Worm (Caenorhabditis elegans) whole organism, mixed stage, embryonic: ENCODE results near the gene str-68.

ENCODE experiments used
- elt-1 ChIP-seq: sonication (generic microtip); optimal IDR thresholded peaks from 2 replicates; lab custom pipeline; 2017; ENCODE audit warnings: missing genetic modification characterization, mild to moderate bottlenecking, missing compliant biosample characterization, antibody characterized with exemption, moderate library complexity, borderline replicate concordance; ENCODE audit not compliant: insufficient read depth
- lin-13 ChIP-seq: fragments of 150-350 bp; optimal IDR thresholded peaks from 2 replicates; lab custom pipeline; 2014; ENCODE audit warnings: missing biosample characterization, missing genetic modification characterization
- lin-32 ChIP-seq: fragments of 200-800 bp; sonication (Bioruptor generic); optimal IDR thresholded peaks from 2 replicates; lab custom pipeline; 2018; ENCODE audit warnings: mild to moderate bottlenecking, missing genetic modification characterization, missing compliant biosample characterization
- mls-2 ChIP-seq: sonication (generic microtip); optimal IDR thresholded peaks from 2 replicates; lab custom pipeline; 2016; ENCODE audit warnings: mild to moderate bottlenecking, missing genetic modification characterization, moderate library complexity, missing compliant biosample characterization
- nhr-237 ChIP-seq: fragments of 150-350 bp; optimal IDR thresholded peaks from 2 replicates; lab custom pipeline; 2014; ENCODE audit warnings: missing biosample characterization, missing genetic modification characterization
- nhr-28 ChIP-seq: fragments of 150-350 bp; optimal IDR thresholded peaks from 2 replicates; lab custom pipeline; 2014; ENCODE audit warnings: missing biosample characterization, missing genetic modification characterization
- nhr-76 ChIP-seq: sonication (generic microtip); optimal IDR thresholded peaks from 2 replicates; lab custom pipeline; 2017; ENCODE audit warnings: missing biosample characterization, missing genetic modification characterization
- pha-4 ChIP-seq: fragments of 150-350 bp; optimal IDR thresholded peaks from 2 replicates; lab custom pipeline; 2018; ENCODE audit warnings: missing biosample characterization, missing genetic modification reagents, missing genetic modification characterization
- tbx-8 ChIP-seq: fragments of 200-800 bp; sonication (Bioruptor generic); optimal IDR thresholded peaks from 2 replicates; lab custom pipeline; 2018; ENCODE audit warnings: mild to moderate bottlenecking, missing genetic modification characterization, moderate library complexity, missing compliant biosample characterization
- unc-39 ChIP-seq: fragments of 150-350 bp; optimal IDR thresholded peaks from 2 replicates; lab custom pipeline; 2014; ENCODE audit warnings: missing biosample characterization, missing genetic modification characterization

DNA sequence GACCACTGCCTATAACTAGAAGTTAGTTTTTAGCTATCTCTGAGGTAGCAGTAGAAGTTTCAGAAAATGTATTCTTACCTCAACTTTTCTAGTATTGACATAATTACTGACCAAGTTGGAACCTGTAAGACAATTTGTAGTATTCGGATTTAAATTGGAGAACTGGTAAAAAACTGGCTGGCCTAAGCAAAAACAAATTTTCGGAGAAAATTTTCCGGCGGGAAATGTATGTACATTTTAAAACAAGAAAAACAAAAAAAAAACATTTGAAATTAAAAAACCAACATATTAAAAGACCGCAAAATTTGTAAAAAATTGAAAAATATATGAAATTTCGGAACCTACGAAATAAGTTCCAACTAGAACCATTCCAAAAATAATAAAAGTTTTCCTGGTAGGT is 39.6 kb upstream of the str-68 start, which contains the start of gene srab-11:
- TF ChIP-seq tbx-8 (no peak), lin-13 (tag; lab: Kevin White, UChicago) (no peak), nhr-76 (tag; lab: Kevin White, UChicago) (no peak), nhr-28 (no peak), lin-32 (GFP tag; lab: Kevin White, UChicago) (no peak), elt-1 (tag; lab: Kevin White, UChicago) (no peak), pha-4 (tag; lab: Kevin White, UChicago) (no peak), unc-39 (tag; lab: Kevin White, UChicago) (no peak), nhr-237 (tag; lab: Kevin White, UChicago) (no peak), mls-2 (no peak)
